Fruit fly (Drosophila melanogaster) whole organism, embryonic: ENCODE measurements around the gene CG32099.

Experiments
- Bgb ChIP-seq: fragments of 200-800 bp; sonication (Bioruptor generic); IDR thresholded peaks from 2 replicates; pipeline ENCODE4 v1.3.6; 2022; ENCODE audit warnings: missing biosample characterization, missing genetic modification characterization; ENCODE audit not compliant: partially characterized antibody
- CG10267 ChIP-seq: fragments of 200-800 bp; sonication (Bioruptor generic); optimal IDR thresholded peaks from 2 replicates; lab custom pipeline; 2018; ENCODE audit warnings: missing biosample characterization, mild to moderate bottlenecking, missing genetic modification characterization, moderate library complexity
- CG11504 ChIP-seq: fragments of 200-800 bp; sonication (Bioruptor generic); optimal IDR thresholded peaks from 3 replicates; lab custom pipeline; 2019; ENCODE audit warnings: missing biosample characterization, mild to moderate bottlenecking, missing genetic modification characterization, moderate library complexity
- CG12659 ChIP-seq: fragments of 200-800 bp; sonication (Bioruptor generic); optimal IDR thresholded peaks from 3 replicates; lab custom pipeline; 2017; ENCODE audit warnings: mild to moderate bottlenecking, missing biosample characterization, missing genetic modification reagents, missing genetic modification characterization
- CG12744 ChIP-seq: fragments of 200-800 bp; sonication (Bioruptor generic); optimal IDR thresholded peaks from 2 replicates; lab custom pipeline; 2016; ENCODE audit warnings: missing biosample characterization, missing genetic modification characterization
- CG13287 ChIP-seq: fragments of 200-800 bp; sonication (Bioruptor generic); IDR thresholded peaks from 2 replicates; pipeline ENCODE4 v1.3.6; 2022; ENCODE audit warnings: missing biosample characterization, missing genetic modification characterization; ENCODE audit not compliant: partially characterized antibody
- CG14710 ChIP-seq: fragments of 200-800 bp; sonication (Bioruptor generic); optimal IDR thresholded peaks from 3 replicates; lab custom pipeline; 2019; ENCODE audit warnings: missing biosample characterization, mild to moderate bottlenecking, missing genetic modification characterization, moderate library complexity
- CG14860 ChIP-seq: fragments of 200-800 bp; sonication (Bioruptor generic); IDR thresholded peaks from 3 replicates; pipeline ENCODE4 v1.3.6; 2022; ENCODE audit warnings: missing biosample characterization, missing genetic modification characterization; ENCODE audit not compliant: partially characterized antibody
- CG16813 ChIP-seq: fragments of 200-800 bp; sonication (Bioruptor generic); IDR thresholded peaks from 3 replicates; pipeline ENCODE4 v1.3.6; 2022; ENCODE audit warnings: missing biosample characterization, missing genetic modification characterization; ENCODE audit not compliant: partially characterized antibody
- CG2129 ChIP-seq: fragments of 200-800 bp; sonication (Bioruptor generic); IDR thresholded peaks from 2 replicates; pipeline ENCODE4 v1.3.6; 2022; ENCODE audit warnings: missing biosample characterization, missing genetic modification characterization; ENCODE audit not compliant: partially characterized antibody
- CG2712 ChIP-seq: fragments of 200-800 bp; optimal IDR thresholded peaks from 3 replicates; lab custom pipeline; 2019; ENCODE audit warnings: missing biosample characterization, mild to moderate bottlenecking, missing genetic modification characterization, moderate library complexity
- CG33213 ChIP-seq: fragments of 200-800 bp; sonication (Bioruptor generic); optimal IDR thresholded peaks from 3 replicates; lab custom pipeline; 2016; ENCODE audit warnings: missing biosample characterization, missing genetic modification characterization
- CG33557 ChIP-seq: fragments of 200-800 bp; sonication (Bioruptor generic); optimal IDR thresholded peaks from 2 replicates; lab custom pipeline; 2019; ENCODE audit warnings: missing biosample characterization, mild to moderate bottlenecking, missing genetic modification characterization, moderate library complexity
- CG4360 ChIP-seq: fragments of 200-800 bp; sonication (Bioruptor generic); IDR thresholded peaks from 2 replicates; pipeline ENCODE4 v1.3.6; 2022; ENCODE audit warnings: missing biosample characterization, missing genetic modification characterization
- CG4617 ChIP-seq: fragments of 200-800 bp; sonication (Bioruptor generic); optimal IDR thresholded peaks from 3 replicates; lab custom pipeline; 2016; ENCODE audit warnings: missing biosample characterization, missing genetic modification characterization, borderline replicate concordance
- CG6791 ChIP-seq: fragments of 200-800 bp; sonication (Bioruptor generic); IDR thresholded peaks from 3 replicates; pipeline ENCODE4 v1.3.6; 2022; ENCODE audit warnings: missing biosample characterization, missing genetic modification characterization; ENCODE audit not compliant: partially characterized antibody
- CG7963 ChIP-seq: fragments of 200-800 bp; sonication (Bioruptor generic); IDR thresholded peaks from 3 replicates; pipeline ENCODE4 v1.3.6; 2022; ENCODE audit warnings: missing biosample characterization, missing genetic modification characterization; ENCODE audit not compliant: partially characterized antibody
- Dbx ChIP-seq: fragments of 200-800 bp; sonication (Bioruptor generic); IDR thresholded peaks from 3 replicates; pipeline ENCODE4 v1.3.6; 2022; ENCODE audit warnings: missing biosample characterization, missing genetic modification characterization
- Dref ChIP-seq: fragments of 200-800 bp; sonication (Bioruptor generic); IDR thresholded peaks from 2 replicates; pipeline ENCODE4 v1.3.6; 2022; ENCODE audit warnings: missing biosample characterization, missing genetic modification characterization
- E2f2 ChIP-seq: fragments of 200-800 bp; sonication (Bioruptor generic); IDR thresholded peaks from 2 replicates; pipeline ENCODE4 v1.3.6; 2022; ENCODE audit warnings: missing biosample characterization, missing genetic modification characterization
- HLH4C ChIP-seq: fragments of 200-800 bp; sonication (Bioruptor generic); IDR thresholded peaks from 3 replicates; pipeline ENCODE4 v1.3.6; 2022; ENCODE audit warnings: missing biosample characterization, missing genetic modification characterization; ENCODE audit not compliant: partially characterized antibody
- MBD-R2 ChIP-seq: fragments of 200-800 bp; sonication (Bioruptor generic); IDR thresholded peaks from 2 replicates; pipeline ENCODE4 v1.3.6; 2022; ENCODE audit warnings: missing biosample characterization, missing genetic modification characterization
- MESR4 ChIP-seq: fragments of 200-800 bp; sonication (Bioruptor generic); optimal IDR thresholded peaks from 2 replicates; lab custom pipeline; 2018; ENCODE audit warnings: missing biosample characterization, mild to moderate bottlenecking, missing genetic modification characterization, moderate library complexity
- Med ChIP-seq: fragments of 200-800 bp; sonication (Bioruptor generic); peaks from one replicate; lab custom pipeline; 2016; ENCODE audit warnings: missing biosample characterization, missing genetic modification characterization, mild to moderate bottlenecking, inconsistent platforms, moderate library complexity
- Opbp ChIP-seq: fragments of 200-800 bp; sonication (Bioruptor generic); IDR thresholded peaks from 3 replicates; pipeline ENCODE4 v1.3.6; 2022; ENCODE audit warnings: missing biosample characterization, missing genetic modification characterization; ENCODE audit not compliant: partially characterized antibody
- Pdp1 ChIP-seq, 2 experiments: fragments of 200-800 bp; sonication (Bioruptor generic); optimal IDR thresholded peaks; 3 replicates each; lab custom pipeline; 2016; ENCODE audit warnings: missing biosample characterization in 2 of 2, missing genetic modification characterization in 2 of 2, mild to moderate bottlenecking in 1 of 2, moderate library complexity in 1 of 2
- Poxn ChIP-seq: fragments of 200-800 bp; sonication (Bioruptor generic); IDR thresholded peaks from 2 replicates; pipeline ENCODE4 v1.3.6; 2022; ENCODE audit warnings: missing biosample characterization, missing genetic modification characterization
- Ssrp ChIP-seq: fragments of 200-800 bp; sonication (Bioruptor generic); optimal IDR thresholded peaks from 2 replicates; lab custom pipeline; 2018; ENCODE audit warnings: missing biosample characterization, mild to moderate bottlenecking, missing genetic modification characterization, moderate library complexity
- TFAM ChIP-seq: fragments of 200-800 bp; sonication (Bioruptor generic); optimal IDR thresholded peaks from 2 replicates; lab custom pipeline; 2017; ENCODE audit warnings: missing biosample characterization, missing genetic modification characterization, inconsistent platforms
- YL-1 ChIP-seq: fragments of 200-800 bp; sonication (Bioruptor generic); optimal IDR thresholded peaks from 3 replicates; lab custom pipeline; 2017; ENCODE audit warnings: missing biosample characterization, mild to moderate bottlenecking, missing genetic modification characterization
- abd-A ChIP-seq: fragments of 200-800 bp; sonication (Bioruptor generic); optimal IDR thresholded peaks from 3 replicates; lab custom pipeline; 2019; ENCODE audit warnings: missing biosample characterization, mild to moderate bottlenecking, missing genetic modification characterization, moderate library complexity
- ato ChIP-seq: fragments of 200-800 bp; sonication (Bioruptor generic); IDR thresholded peaks from 2 replicates; pipeline ENCODE4 v1.3.6; 2022; ENCODE audit warnings: missing biosample characterization, missing genetic modification characterization; ENCODE audit not compliant: partially characterized antibody
- bbx ChIP-seq: fragments of 200-800 bp; sonication (Bioruptor generic); IDR thresholded peaks from 2 replicates; pipeline ENCODE4 v1.3.6; 2022; ENCODE audit warnings: missing biosample characterization, missing genetic modification characterization; ENCODE audit not compliant: partially characterized antibody
- chm ChIP-seq: fragments of 200-800 bp; sonication (Bioruptor generic); IDR thresholded peaks from 2 replicates; pipeline ENCODE4 v1.3.6; 2022; ENCODE audit warnings: missing biosample characterization, missing genetic modification characterization
- hb ChIP-seq: fragments of 200-800 bp; sonication (Bioruptor generic); IDR thresholded peaks from 3 replicates; pipeline ENCODE4 v1.3.6; 2022; ENCODE audit warnings: missing biosample characterization, missing genetic modification characterization; ENCODE audit not compliant: partially characterized antibody
- inv ChIP-seq: fragments of 200-800 bp; sonication (Bioruptor generic); IDR thresholded peaks from 2 replicates; pipeline ENCODE4 v1.3.6; 2022; ENCODE audit warnings: missing biosample characterization, missing genetic modification characterization; ENCODE audit not compliant: partially characterized antibody
- jigr1 ChIP-seq: fragments of 200-800 bp; sonication (Bioruptor generic); IDR thresholded peaks from 3 replicates; pipeline ENCODE4 v1.3.6; 2022; ENCODE audit warnings: missing biosample characterization, missing genetic modification characterization
- nerfin-2 ChIP-seq: fragments of 200-800 bp; sonication (Bioruptor generic); IDR thresholded peaks from 2 replicates; pipeline ENCODE4 v1.3.6; 2022; ENCODE audit warnings: missing biosample characterization, missing genetic modification characterization; ENCODE audit not compliant: partially characterized antibody
- onecut ChIP-seq: fragments of 200-800 bp; sonication (Bioruptor generic); IDR thresholded peaks from 2 replicates; pipeline ENCODE4 v1.3.6; 2022; ENCODE audit warnings: missing biosample characterization, missing genetic modification characterization
- pnt ChIP-seq: fragments of 200-800 bp; sonication (Bioruptor generic); optimal IDR thresholded peaks from 3 replicates; lab custom pipeline; 2016; ENCODE audit warnings: missing biosample characterization, missing genetic modification characterization
- prd ChIP-seq, 3 experiments: fragments of >200 bp in 2 of 3; fragments of 200-800 bp in 1 of 3; sonication (Bioruptor generic) in 1 of 3; optimal IDR thresholded peaks in 2 of 3; IDR thresholded peaks in 1 of 3; 2 replicates in 2 of 3; 3 replicates in 1 of 3; pipeline versions ENCODE4 v1.3.6 to Lab custom; 2017 to 2022; ENCODE audit warnings: missing biosample characterization in 1 of 3, missing genetic modification characterization in 1 of 3
- pzg ChIP-seq: fragments of 200-800 bp; sonication (Bioruptor generic); optimal IDR thresholded peaks from 3 replicates; lab custom pipeline; 2018; ENCODE audit warnings: missing biosample characterization, mild to moderate bottlenecking, missing genetic modification characterization, moderate library complexity
- repo ChIP-seq: fragments of 200-800 bp; sonication (Bioruptor generic); optimal IDR thresholded peaks from 2 replicates; lab custom pipeline; 2016; ENCODE audit warnings: missing biosample characterization, missing genetic modification characterization
- sna ChIP-seq: fragments of 200-800 bp; sonication (Bioruptor generic); IDR thresholded peaks from 2 replicates; pipeline ENCODE4 v1.3.6; 2022; ENCODE audit warnings: missing biosample characterization, missing genetic modification characterization; ENCODE audit not compliant: partially characterized antibody
- tna ChIP-seq: fragments of 200-800 bp; sonication (Bioruptor generic); IDR thresholded peaks from 2 replicates; pipeline ENCODE4 v1.3.6; 2022; ENCODE audit warnings: missing biosample characterization, missing genetic modification characterization; ENCODE audit not compliant: partially characterized antibody
- trem ChIP-seq: fragments of 200-800 bp; optimal IDR thresholded peaks from 3 replicates; lab custom pipeline; 2019; ENCODE audit warnings: missing biosample characterization, mild to moderate bottlenecking, missing genetic modification characterization, moderate library complexity
- unc-4 ChIP-seq: fragments of 200-800 bp; sonication (Bioruptor generic); IDR thresholded peaks from 2 replicates; pipeline ENCODE4 v1.3.6; 2022; ENCODE audit warnings: missing biosample characterization, missing genetic modification characterization; ENCODE audit not compliant: partially characterized antibody

CG32099 gene

dm6 chr3L:12118156-12118555, 30.9 kb upstream of the CG32099 start, which contains the start of gene ssp:
Gene ssp (plus strand): TSS chr3L:12118257.
- TF ChIP-seq tna (GFP tag; lab: Robert Waterston, UW) (peak; percentile 59), CG33557 (GFP tag; lab: Kevin White, UChicago) (no peak), Dref (peak; percentile 87), MESR4 (peak; percentile 82), CG14710 (tag; lab: Kevin White, UChicago) (peak; percentile 5), CG6791 (GFP tag; lab: Robert Waterston, UW) (peak; percentile 81), pzg (GFP tag; lab: Kevin White, UChicago) (peak; percentile 50), unc-4 (GFP tag; lab: Robert Waterston, UW) (peak; percentile 89), Opbp (GFP tag; lab: Robert Waterston, UW) (peak; percentile 86), repo (GFP tag; lab: Kevin White, UChicago) (no peak), bbx (GFP tag; lab: Robert Waterston, UW) (peak; percentile 86), CG16813 (GFP tag; lab: Robert Waterston, UW) (peak; percentile 68), hb (peak; percentile 60; the same call in 1 of the 3 replicates), E2f2 (0 out of 2 replicates have a peak, but pooled peaks have one; percentile 33), Pdp1 (GFP tag; optimal IDR thresholded peaks at IDR 0.05; lab: Kevin White, UChicago) (peak in 1 of 2 experiments; percentile 47), Med (GFP tag; lab: Kevin White, UChicago) (peak; percentile 47), jigr1 (no peak), inv (GFP tag; lab: Robert Waterston, UW) (peak; percentile 61), abd-A (tag; lab: Kevin White, UChicago) (no peak), Bgb (GFP tag; lab: Robert Waterston, UW) (peak; percentile 82), CG12659 (peak; percentile 14), sna (GFP tag; lab: Robert Waterston, UW) (peak; percentile 83), Ssrp (tag; lab: Kevin White, UChicago) (no peak), Dbx (GFP tag; lab: Robert Waterston, UW) (no peak), CG4360 (GFP tag; lab: Robert Waterston, UW) (0 out of 2 replicates have a peak, but pooled peaks have one; percentile 14), CG2712 (tag; lab: Kevin White, UChicago) (peak; percentile 16), CG12744 (GFP tag; lab: Kevin White, UChicago) (no peak), MBD-R2 (GFP tag; lab: Robert Waterston, UW) (peak; percentile 75), CG10267 (tag; lab: Kevin White, UChicago) (peak; percentile 46), Poxn (GFP tag; lab: Robert Waterston, UW) (no peak), CG2129 (GFP tag; lab: Robert Waterston, UW) (peak; percentile 75), nerfin-2 (GFP tag; lab: Robert Waterston, UW) (peak; percentile 61), TFAM (GFP tag; lab: Kevin White, UChicago) (no peak), prd (optimal IDR thresholded peaks at IDR 0.05; lab: Kevin White, UChicago) (no peak), prd (GFP tag; IDR thresholded peaks at IDR 0.05; lab: Robert Waterston, UW) (no peak), onecut (GFP tag; lab: Robert Waterston, UW) (peak; percentile 30; the same call in 1 of the 2 replicates), CG4617 (peak; percentile 43), CG13287 (GFP tag; lab: Robert Waterston, UW) (peak; percentile 91), YL-1 (GFP tag; lab: Kevin White, UChicago) (peak; percentile 28), pnt (GFP tag; lab: Kevin White, UChicago) (no peak), chm (GFP tag; lab: Robert Waterston, UW) (0 out of 2 replicates have a peak, but pooled peaks have one; percentile 7), ato (GFP tag; lab: Robert Waterston, UW) (peak; percentile 56; the same call in 1 of the 2 replicates), HLH4C (GFP tag; lab: Robert Waterston, UW) (peak; percentile 78), CG11504 (tag; lab: Kevin White, UChicago) (no peak), trem (tag; lab: Kevin White, UChicago) (peak; percentile 41), CG7963 (GFP tag; lab: Robert Waterston, UW) (peak; percentile 36; the same call in 1 of the 3 replicates), CG14860 (GFP tag; lab: Robert Waterston, UW) (peak; percentile 73), CG33213 (GFP tag; lab: Kevin White, UChicago) (no peak)
